Worm (Caenorhabditis elegans) whole organism, late embryonic: ENCODE results near the gene crld-1.

ENCODE experiments used
- F13H6.1 ChIP-seq: sonication (generic microtip); optimal IDR thresholded peaks from 2 replicates; lab custom pipeline; 2016; ENCODE audit warnings: missing genetic modification characterization, missing compliant biosample characterization
- K02D7.2 ChIP-seq: sonication (generic microtip); optimal IDR thresholded peaks from 2 replicates; lab custom pipeline; 2017; ENCODE audit warnings: mild to moderate bottlenecking, missing genetic modification characterization, missing compliant biosample characterization
- Y22D7AL.16 ChIP-seq: sonication (generic microtip); optimal IDR thresholded peaks from 2 replicates; lab custom pipeline; 2016; ENCODE audit warnings: missing genetic modification characterization, missing compliant biosample characterization
- ama-1 ChIP-seq: fragments of 150-350 bp; optimal IDR thresholded peaks from 2 replicates; lab custom pipeline; 2014
- ceh-19 ChIP-seq: fragments of 200-800 bp; sonication (Bioruptor generic); optimal IDR thresholded peaks from 2 replicates; lab custom pipeline; 2018; ENCODE audit warnings: mild to moderate bottlenecking, missing genetic modification characterization, missing compliant biosample characterization
- ceh-2 ChIP-seq: sonication (generic microtip); optimal IDR thresholded peaks from 2 replicates; lab custom pipeline; 2016; ENCODE audit warnings: missing genotype, missing genetic modification characterization, missing compliant biosample characterization
- ceh-22 ChIP-seq: sonication (generic microtip); optimal IDR thresholded peaks from 2 replicates; lab custom pipeline; 2017; ENCODE audit warnings: missing biosample characterization, missing genetic modification characterization
- ceh-24 ChIP-seq: sonication (generic microtip); optimal IDR thresholded peaks from 2 replicates; lab custom pipeline; 2016; ENCODE audit warnings: mild to moderate bottlenecking, missing genetic modification characterization, missing compliant biosample characterization
- ceh-30 ChIP-seq: fragments of 150-350 bp; optimal IDR thresholded peaks from 2 replicates; lab custom pipeline; 2014; ENCODE audit warnings: missing biosample characterization, missing genetic modification characterization
- ceh-34 ChIP-seq: sonication (generic microtip); optimal IDR thresholded peaks from 2 replicates; lab custom pipeline; 2016; ENCODE audit warnings: mild to moderate bottlenecking, missing genetic modification characterization, missing compliant biosample characterization
- ceh-45 ChIP-seq: fragments of 200-800 bp; sonication (Bioruptor generic); IDR thresholded peaks from 2 replicates; pipeline ENCODE4 v1.3.6; 2022; ENCODE audit warnings: missing genetic modification reagents, missing genetic modification characterization, missing compliant biosample characterization
- che-1 ChIP-seq: sonication (generic microtip); optimal IDR thresholded peaks from 2 replicates; lab custom pipeline; 2016; ENCODE audit warnings: mild to moderate bottlenecking, missing genetic modification characterization, missing compliant biosample characterization
- dmd-4 ChIP-seq: sonication (generic microtip); optimal IDR thresholded peaks from 2 replicates; lab custom pipeline; 2016; ENCODE audit warnings: borderline replicate concordance, missing genetic modification characterization, missing compliant biosample characterization
- dve-1 ChIP-seq: sonication (generic microtip); optimal IDR thresholded peaks from 2 replicates; lab custom pipeline; 2017; ENCODE audit warnings: antibody characterized with exemption, mild to moderate bottlenecking, missing genetic modification characterization, missing compliant biosample characterization
- elt-2 ChIP-seq: sonication (generic microtip); optimal IDR thresholded peaks from 2 replicates; lab custom pipeline; 2016; ENCODE audit warnings: missing genetic modification reagents, missing genetic modification characterization, missing compliant biosample characterization
- ets-4 ChIP-seq: sonication (generic microtip); optimal IDR thresholded peaks from 2 replicates; lab custom pipeline; 2016; ENCODE audit warnings: missing genetic modification characterization, missing compliant biosample characterization
- eyg-1 ChIP-seq: sonication (generic microtip); optimal IDR thresholded peaks from 2 replicates; lab custom pipeline; 2016; ENCODE audit warnings: missing genotype, missing genetic modification characterization, missing compliant biosample characterization
- fax-1 ChIP-seq: sonication (generic microtip); optimal IDR thresholded peaks from 2 replicates; lab custom pipeline; 2016; ENCODE audit warnings: missing genotype, missing genetic modification characterization, missing compliant biosample characterization
- fkh-6 ChIP-seq: sonication (generic microtip); optimal IDR thresholded peaks from 2 replicates; lab custom pipeline; 2016; ENCODE audit warnings: missing genetic modification characterization, missing compliant biosample characterization
- gmeb-2 ChIP-seq: sonication (generic microtip); optimal IDR thresholded peaks from 2 replicates; lab custom pipeline; 2016; ENCODE audit warnings: missing genetic modification characterization, inconsistent platforms, missing compliant biosample characterization
- hlh-15 ChIP-seq: sonication (generic microtip); optimal IDR thresholded peaks from 2 replicates; lab custom pipeline; 2016; ENCODE audit warnings: missing genetic modification characterization, missing compliant biosample characterization
- hlh-8 ChIP-seq: sonication (generic microtip); optimal IDR thresholded peaks from 2 replicates; lab custom pipeline; 2016; ENCODE audit warnings: missing genotype, missing genetic modification characterization, missing compliant biosample characterization
- lim-6 ChIP-seq: sonication (generic microtip); optimal IDR thresholded peaks from 2 replicates; lab custom pipeline; 2016; ENCODE audit warnings: missing genetic modification characterization, missing compliant biosample characterization
- madf-2 ChIP-seq: sonication (generic microtip); optimal IDR thresholded peaks from 2 replicates; lab custom pipeline; 2017; ENCODE audit warnings: missing genetic modification characterization, missing compliant biosample characterization
- nfya-1 ChIP-seq: sonication (generic microtip); optimal IDR thresholded peaks from 2 replicates; lab custom pipeline; 2017; ENCODE audit warnings: missing genetic modification characterization, mild to moderate bottlenecking, missing compliant biosample characterization, antibody characterized with exemption, moderate library complexity
- npax-4 ChIP-seq: sonication (generic microtip); optimal IDR thresholded peaks from 2 replicates; lab custom pipeline; 2016; ENCODE audit warnings: missing genetic modification characterization, missing compliant biosample characterization
- pat-9 ChIP-seq: fragments of 200-800 bp; sonication (Bioruptor generic); optimal IDR thresholded peaks from 2 replicates; lab custom pipeline; 2018; ENCODE audit warnings: mild to moderate bottlenecking, missing genetic modification characterization, moderate library complexity, missing compliant biosample characterization
- pax-1 ChIP-seq: fragments of 150-350 bp; optimal IDR thresholded peaks from 2 replicates; lab custom pipeline; 2014; ENCODE audit warnings: missing biosample characterization, missing genetic modification characterization
- pha-2 ChIP-seq: sonication (generic microtip); optimal IDR thresholded peaks from 2 replicates; lab custom pipeline; 2017; ENCODE audit warnings: mild to moderate bottlenecking, missing genetic modification characterization, missing compliant biosample characterization
- pros-1 ChIP-seq: fragments of 150-350 bp; optimal IDR thresholded peaks from 2 replicates; lab custom pipeline; 2014; ENCODE audit warnings: missing biosample characterization, missing genetic modification reagents, missing genetic modification characterization
- ref-2 ChIP-seq: sonication (generic microtip); optimal IDR thresholded peaks from 2 replicates; lab custom pipeline; 2016; ENCODE audit warnings: missing genetic modification characterization, missing compliant biosample characterization
- rnt-1 ChIP-seq: sonication (generic microtip); optimal IDR thresholded peaks from 2 replicates; lab custom pipeline; 2016; ENCODE audit warnings: missing genetic modification characterization, missing compliant biosample characterization
- sox-2 ChIP-seq: fragments of 200-800 bp; sonication (Bioruptor generic); IDR thresholded peaks from 2 replicates; pipeline ENCODE4 v1.3.6; 2022; ENCODE audit warnings: missing genetic modification reagents, missing genetic modification characterization, missing compliant biosample characterization
- syd-9 ChIP-seq: sonication (generic microtip); optimal IDR thresholded peaks from 2 replicates; lab custom pipeline; 2016; ENCODE audit warnings: mild to moderate bottlenecking, missing genetic modification characterization, moderate library complexity, missing compliant biosample characterization
- tbx-2 ChIP-seq: sonication (generic microtip); optimal IDR thresholded peaks from 2 replicates; lab custom pipeline; 2016; ENCODE audit warnings: missing genetic modification characterization, missing compliant biosample characterization
- tbx-7 ChIP-seq: sonication (generic microtip); optimal IDR thresholded peaks from 2 replicates; lab custom pipeline; 2016; ENCODE audit warnings: missing genotype, missing genetic modification characterization, missing compliant biosample characterization
- ttx-3 ChIP-seq: sonication (generic microtip); optimal IDR thresholded peaks from 2 replicates; lab custom pipeline; 2016; ENCODE audit warnings: missing genetic modification reagents, missing genetic modification characterization, missing compliant biosample characterization
- unc-55 ChIP-seq: sonication (generic microtip); optimal IDR thresholded peaks from 2 replicates; lab custom pipeline; 2017; ENCODE audit warnings: missing biosample characterization, missing genetic modification reagents, missing genetic modification characterization
- ztf-16 ChIP-seq: sonication (generic microtip); optimal IDR thresholded peaks from 2 replicates; lab custom pipeline; 2017; ENCODE audit warnings: missing genetic modification characterization, missing compliant biosample characterization

crld-1 gene

DNA sequence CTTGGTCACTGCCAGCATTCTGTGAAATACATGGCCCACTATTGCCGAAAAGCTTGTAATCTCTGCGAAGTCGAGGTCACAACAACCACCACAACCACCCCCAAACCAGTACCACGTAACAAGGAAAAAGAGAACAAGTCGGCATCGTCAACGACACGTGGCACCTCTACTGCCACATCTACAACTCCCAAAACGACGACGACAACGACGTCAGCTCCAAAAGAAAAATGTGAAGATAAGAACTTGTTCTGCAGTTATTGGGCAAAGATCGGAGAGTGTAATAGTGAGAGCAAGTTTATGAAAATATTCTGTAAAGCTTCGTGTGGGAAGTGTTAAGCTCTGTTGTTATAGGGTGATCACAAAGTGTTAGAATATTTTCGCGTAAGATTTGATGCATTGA lies 19.1 kb upstream of the crld-1 start:
- no peak for TF ChIP-seq ets-4 (tag; lab: Kevin White, UChicago)
- no peak for TF ChIP-seq ttx-3 (tag; lab: Kevin White, UChicago)
- no peak for TF ChIP-seq tbx-2 (tag; lab: Kevin White, UChicago)
- TF ChIP-seq elt-2 (tag; lab: Kevin White, UChicago): no peak
- no peak for TF ChIP-seq fkh-6
- TF ChIP-seq pat-9 (tag; lab: Kevin White, UChicago): no peak
- no peak for TF ChIP-seq F13H6.1
- TF ChIP-seq sox-2 (GFP tag; lab: Robert Waterston, UW): no peak
- no peak for TF ChIP-seq ceh-24
- no peak for TF ChIP-seq pha-2 (tag; lab: Kevin White, UChicago)
- TF ChIP-seq ref-2: no peak
- TF ChIP-seq pros-1 (tag; lab: Kevin White, UChicago): no peak

ce11 chrIV:13170241-13170640 lies 16.0 kb upstream of the crld-1 start, which contains the start of gene nas-14:
TSS of gene nas-14 (plus strand) at chrIV:13170541.
- TF ChIP-seq ceh-30 (tag; lab: Kevin White, UChicago) (no peak), ztf-16 (tag; lab: Kevin White, UChicago) (no peak), dve-1 (tag; lab: Kevin White, UChicago) (no peak), hlh-8 (tag; lab: Kevin White, UChicago) (no peak), syd-9 (tag; lab: Kevin White, UChicago) (no peak), che-1 (tag; lab: Kevin White, UChicago) (no peak), ceh-45 (no peak), ama-1 (lab: Kevin White, UChicago) (no peak), lim-6 (tag; lab: Kevin White, UChicago) (no peak), ceh-22 (tag; lab: Kevin White, UChicago) (no peak), npax-4 (tag; lab: Kevin White, UChicago) (no peak), fax-1 (no peak), dmd-4 (tag; lab: Kevin White, UChicago) (no peak)

- no peak for TF ChIP-seq ztf-16 (tag; lab: Kevin White, UChicago)
- TF ChIP-seq madf-2 (tag; lab: Kevin White, UChicago): no peak
- no peak for TF ChIP-seq ref-2
- no peak for TF ChIP-seq hlh-8 (tag; lab: Kevin White, UChicago)
These were observed 13.3 kb upstream of the crld-1 start for ce11 chrIV:13167534-13167933.

ce11 chrIV:13165181-13165580 lies 10.9 kb upstream of the crld-1 start, which contains the start of gene scl-14:
TSS of gene scl-14 (plus strand) at chrIV:13165481.
- TF ChIP-seq F13H6.1: no peak
- no peak for TF ChIP-seq ceh-2 (tag; lab: Kevin White, UChicago)
- no peak for TF ChIP-seq ceh-19 (GFP tag; lab: Kevin White, UChicago)
- no peak for TF ChIP-seq Y22D7AL.16 (tag; lab: Kevin White, UChicago)
- TF ChIP-seq nfya-1: no peak
- TF ChIP-seq pros-1 (tag; lab: Kevin White, UChicago): no peak
- no peak for TF ChIP-seq madf-2 (tag; lab: Kevin White, UChicago)
- no peak for TF ChIP-seq tbx-2 (tag; lab: Kevin White, UChicago)
- TF ChIP-seq tbx-7: no peak
- no peak for TF ChIP-seq eyg-1 (tag; lab: Kevin White, UChicago)
- TF ChIP-seq gmeb-2: no peak
- no peak for TF ChIP-seq hlh-15
- no peak for TF ChIP-seq dmd-4 (tag; lab: Kevin White, UChicago)
- no peak for TF ChIP-seq unc-55
- no peak for TF ChIP-seq pax-1 (tag; lab: Kevin White, UChicago)
- no peak for TF ChIP-seq pat-9 (tag; lab: Kevin White, UChicago)
- no peak for TF ChIP-seq K02D7.2 (tag; lab: Kevin White, UChicago)
- no peak for TF ChIP-seq ceh-34 (tag; lab: Kevin White, UChicago)
- no peak for TF ChIP-seq rnt-1 (tag; lab: Kevin White, UChicago)
